Worm (Caenorhabditis elegans) whole organism, early embryonic: ENCODE measurements around the gene C01G6.3.

ENCODE experiments used
- B0310.2 ChIP-seq: sonication (generic microtip); optimal IDR thresholded peaks from 2 replicates; lab custom pipeline; 2016; ENCODE audit warnings: mild to moderate bottlenecking, missing genetic modification characterization, missing compliant biosample characterization
- F13C5.2 ChIP-seq: sonication (generic microtip); optimal IDR thresholded peaks from 2 replicates; lab custom pipeline; 2017; ENCODE audit warnings: mild to moderate bottlenecking, missing genetic modification characterization, inconsistent platforms, missing compliant biosample characterization
- aly-1 ChIP-seq: sonication (generic microtip); optimal IDR thresholded peaks from 2 replicates; lab custom pipeline; 2016; ENCODE audit warnings: missing genetic modification characterization, missing compliant biosample characterization
- ama-1 ChIP-seq: fragments of 150-350 bp; optimal IDR thresholded peaks from 2 replicates; lab custom pipeline; 2014
- ceh-13 ChIP-seq: fragments of 200-800 bp; sonication (Bioruptor generic); optimal IDR thresholded peaks from 2 replicates; lab custom pipeline; 2018; ENCODE audit warnings: mild to moderate bottlenecking, missing genetic modification characterization, missing compliant biosample characterization
- ceh-36 ChIP-seq: sonication (generic microtip); optimal IDR thresholded peaks from 2 replicates; lab custom pipeline; 2016; ENCODE audit warnings: missing genetic modification characterization, inconsistent platforms, missing compliant biosample characterization
- ets-7 ChIP-seq: sonication (generic microtip); optimal IDR thresholded peaks from 2 replicates; lab custom pipeline; 2016; ENCODE audit warnings: missing genotype, missing genetic modification characterization, missing compliant biosample characterization
- flt-1 ChIP-seq: fragments of 200-800 bp; sonication (Bioruptor generic); IDR thresholded peaks from 2 replicates; pipeline ENCODE4 v1.3.6; 2022; ENCODE audit warnings: missing genetic modification characterization, missing compliant biosample characterization
- hmbx-1 ChIP-seq: sonication (generic microtip); optimal IDR thresholded peaks from 2 replicates; lab custom pipeline; 2016; ENCODE audit warnings: mild to moderate bottlenecking, missing genetic modification characterization, missing compliant biosample characterization
- hmg-4 ChIP-seq: fragments of 200-800 bp; sonication (Bioruptor generic); optimal IDR thresholded peaks from 2 replicates; lab custom pipeline; 2018; ENCODE audit warnings: mild to moderate bottlenecking, missing genetic modification characterization, missing compliant biosample characterization
- hnd-1 ChIP-seq: sonication (generic microtip); optimal IDR thresholded peaks from 2 replicates; lab custom pipeline; 2016; ENCODE audit warnings: missing genetic modification characterization, missing compliant biosample characterization
- pes-1 ChIP-seq: fragments of 200-800 bp; sonication (Bioruptor generic); IDR thresholded peaks from 2 replicates; pipeline ENCODE4 v1.3.6; 2022; ENCODE audit warnings: missing genetic modification reagents, missing genetic modification characterization, missing compliant biosample characterization
- scrt-1 ChIP-seq: fragments of 200-800 bp; sonication (Bioruptor generic); IDR thresholded peaks from 2 replicates; pipeline ENCODE4 v1.3.6; 2022; ENCODE audit warnings: missing genetic modification characterization, missing compliant biosample characterization
- sea-1 ChIP-seq: fragments of 200-800 bp; sonication (Bioruptor generic); conservative IDR thresholded peaks from 2 replicates; pipeline ENCODE4 v1.3.6; 2022; ENCODE audit warnings: missing genetic modification characterization, missing compliant biosample characterization
- tbx-11 ChIP-seq: fragments of 200-800 bp; sonication (Bioruptor generic); IDR thresholded peaks from 2 replicates; pipeline ENCODE4 v1.3.6; 2022; ENCODE audit warnings: missing genetic modification characterization, missing compliant biosample characterization
- tbx-37 ChIP-seq: fragments of 200-800 bp; sonication (Bioruptor generic); conservative IDR thresholded peaks from 2 replicates; pipeline ENCODE4 v1.3.6; 2022; ENCODE audit warnings: missing genetic modification reagents, missing genetic modification characterization, missing compliant biosample characterization
- tra-4 ChIP-seq: sonication (generic microtip); optimal IDR thresholded peaks from 2 replicates; lab custom pipeline; 2017; ENCODE audit warnings: missing genetic modification characterization, missing compliant biosample characterization

Gene C01G6.3

ce11 chrII:9313335-9313734 is 43.6 kb downstream of the C01G6.3 start:
- TF ChIP-seq ceh-13 (GFP tag; lab: Kevin White, UChicago) (no peak), hmg-4 (GFP tag; lab: Kevin White, UChicago) (no peak)

- no peak for TF ChIP-seq B0310.2 (tag; lab: Kevin White, UChicago)
- no peak for TF ChIP-seq ceh-36 (tag; lab: Kevin White, UChicago)
- no peak for TF ChIP-seq sea-1 (GFP tag; lab: Robert Waterston, UW)
- TF ChIP-seq tbx-11 (GFP tag; lab: Robert Waterston, UW) = no peak
- no peak for TF ChIP-seq hmbx-1 (tag; lab: Kevin White, UChicago)
- TF ChIP-seq scrt-1 (GFP tag; lab: Robert Waterston, UW) = no peak
- no peak for TF ChIP-seq ceh-13 (GFP tag; lab: Kevin White, UChicago)
- no peak for TF ChIP-seq hnd-1 (tag; lab: Kevin White, UChicago)
- no peak for TF ChIP-seq pes-1 (GFP tag; lab: Robert Waterston, UW)
- no peak for TF ChIP-seq tra-4 (tag; lab: Kevin White, UChicago)
- TF ChIP-seq tbx-37 = no peak
- no peak for TF ChIP-seq ets-7 (tag; lab: Kevin White, UChicago)
- TF ChIP-seq aly-1 (tag; lab: Kevin White, UChicago) = no peak
- no peak for TF ChIP-seq flt-1 (GFP tag; lab: Robert Waterston, UW)
- TF ChIP-seq hmg-4 (GFP tag; lab: Kevin White, UChicago) = no peak
- no peak for TF ChIP-seq F13C5.2 (tag; lab: Kevin White, UChicago)
- no peak for TF ChIP-seq ama-1
Measured at ce11 chrII:9314733-9315132, 45.0 kb downstream of the C01G6.3 start.

- no peak for TF ChIP-seq ama-1
- TF ChIP-seq ceh-13 (GFP tag; lab: Kevin White, UChicago) = no peak
- no peak for TF ChIP-seq ceh-36 (tag; lab: Kevin White, UChicago)
Measured at ce11 chrII:9315692-9316091, 46.0 kb downstream of the C01G6.3 start.

ce11 chrII:9316801-9317200 is 47.1 kb downstream of the C01G6.3 start:
- TF ChIP-seq ets-7 (tag; lab: Kevin White, UChicago) (no peak), scrt-1 (GFP tag; lab: Robert Waterston, UW) (no peak), ceh-36 (tag; lab: Kevin White, UChicago) (no peak), ama-1 (no peak), hmbx-1 (tag; lab: Kevin White, UChicago) (no peak), flt-1 (GFP tag; lab: Robert Waterston, UW) (no peak), hmg-4 (GFP tag; lab: Kevin White, UChicago) (peak; percentile 25), F13C5.2 (tag; lab: Kevin White, UChicago) (no peak)

- TF ChIP-seq tra-4 (tag; lab: Kevin White, UChicago) (no peak), aly-1 (tag; lab: Kevin White, UChicago) (no peak), hnd-1 (tag; lab: Kevin White, UChicago) (no peak), tbx-37 (no peak), B0310.2 (tag; lab: Kevin White, UChicago) (no peak), pes-1 (GFP tag; lab: Robert Waterston, UW) (no peak), scrt-1 (GFP tag; lab: Robert Waterston, UW) (no peak), ceh-36 (tag; lab: Kevin White, UChicago) (no peak), ceh-13 (GFP tag; lab: Kevin White, UChicago) (no peak), hmg-4 (GFP tag; lab: Kevin White, UChicago) (no peak), tbx-11 (GFP tag; lab: Robert Waterston, UW) (no peak), flt-1 (GFP tag; lab: Robert Waterston, UW) (no peak), F13C5.2 (tag; lab: Kevin White, UChicago) (no peak), ets-7 (tag; lab: Kevin White, UChicago) (no peak), hmbx-1 (tag; lab: Kevin White, UChicago) (no peak), sea-1 (GFP tag; lab: Robert Waterston, UW) (no peak)
Measured at ce11 chrII:9319058-9319915, 49.6 kb downstream of the C01G6.3 start, which contains the start of the genes csa-1 and wdfy-2. Gene csa-1, minus strand, starts transcription at chrII:9319726. Gene wdfy-2, plus strand, starts transcription at chrII:9319865.
